Worm (Caenorhabditis elegans): ENCODE measurements around the gene B0252.3.

B0252.3 gene

ce11 chrII:6943299-6944051 lies 35.9 kb upstream of the B0252.3 start (continued):
- TF ChIP-seq efl-1 (optimal IDR thresholded peaks at IDR 0.05) (peak in 1 of 2 experiments; percentile 3), efl-1 (GFP tag; optimal IDR thresholded peaks at IDR 0.05 in 1 of 2) (peak in 1 of 2 experiments; percentile 79), skn-1 (tag; optimal IDR thresholded peaks at IDR 0.05) (peak; percentile 39), C04F5.9 (tag; optimal IDR thresholded peaks at IDR 0.05) (peak; percentile 27), ces-1 (GFP tag; optimal IDR thresholded peaks at IDR 0.05) (no peak), zip-4 (GFP tag; optimal IDR thresholded peaks at IDR 0.05) (no peak), ceh-82 (tag; optimal IDR thresholded peaks at IDR 0.05) (peak in 2 of 3 experiments; percentile 11 to 56), lin-14 (GFP tag; optimal IDR thresholded peaks at IDR 0.05) (peak; percentile 77), elt-2 (tag; optimal IDR thresholded peaks at IDR 0.05) (peak; percentile 18)

DNA sequence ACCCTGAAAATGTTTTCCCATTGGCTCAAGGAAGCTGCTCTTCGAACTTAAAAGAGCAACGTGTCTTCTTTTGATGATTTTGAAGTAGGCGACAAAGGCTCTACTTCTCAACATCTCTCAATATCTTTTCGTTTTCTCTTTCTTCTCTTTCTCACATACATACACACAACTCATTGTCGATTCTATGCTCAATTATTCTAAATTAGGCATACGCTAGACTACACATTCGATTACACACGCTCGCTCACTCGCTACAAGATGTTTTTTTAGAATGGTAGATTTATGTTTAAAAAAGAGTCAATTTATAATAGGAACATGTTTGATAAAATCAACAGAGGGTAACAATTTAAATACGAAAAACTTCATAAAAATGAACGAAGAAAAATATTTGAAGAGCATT lies 34.0 kb upstream of the B0252.3 start:
- TF ChIP-seq fkh-10 (GFP tag; optimal IDR thresholded peaks at IDR 0.05) = peak; percentile 7
- no peak for TF ChIP-seq nhr-28 (tag; optimal IDR thresholded peaks at IDR 0.05)
- TF ChIP-seq ceh-8 (GFP tag; optimal IDR thresholded peaks at IDR 0.05) = no peak
- TF ChIP-seq C16A3.4 (tag; optimal IDR thresholded peaks at IDR 0.05) = no peak
- no peak for TF ChIP-seq ztf-4 (tag; optimal IDR thresholded peaks at IDR 0.05)
- TF ChIP-seq nhr-11 (tag; optimal IDR thresholded peaks at IDR 0.05) = no peak
- TF ChIP-seq ama-1 (optimal IDR thresholded peaks at IDR 0.05) = no peak
- no peak for TF ChIP-seq swsn-7 (tag; optimal IDR thresholded peaks at IDR 0.05)
- no peak for TF ChIP-seq rnt-1 (tag; optimal IDR thresholded peaks at IDR 0.05)
- TF ChIP-seq tlp-1 (tag; optimal IDR thresholded peaks at IDR 0.05) = no peak
- TF ChIP-seq nhr-20 (tag; optimal IDR thresholded peaks at IDR 0.05) = no peak
- TF ChIP-seq mab-9 (GFP tag; IDR thresholded peaks at IDR 0.05) = no peak
- no peak for TF ChIP-seq egl-27 (tag; optimal IDR thresholded peaks at IDR 0.05)
- TF ChIP-seq efl-1 (optimal IDR thresholded peaks at IDR 0.05) = no peak
- no peak for TF ChIP-seq efl-1 (GFP tag; optimal IDR thresholded peaks at IDR 0.05 in 1 of 2)
- TF ChIP-seq isw-1 (GFP tag; IDR thresholded peaks at IDR 0.05) = no peak
- TF ChIP-seq sptf-1 (tag; optimal IDR thresholded peaks at IDR 0.05) = no peak
- peak; percentile 25 for TF ChIP-seq unc-86 (tag; optimal IDR thresholded peaks at IDR 0.05)
- no peak for TF ChIP-seq hpl-2 (GFP tag; optimal IDR thresholded peaks at IDR 0.05)
- TF ChIP-seq ces-1 (GFP tag; optimal IDR thresholded peaks at IDR 0.05) = no peak
- peak; percentile 17 for TF ChIP-seq fkh-8 (tag; optimal IDR thresholded peaks at IDR 0.05)
- no peak for TF ChIP-seq unc-98 (GFP tag; IDR thresholded peaks at IDR 0.05)
- TF ChIP-seq efl-3 (GFP tag; optimal IDR thresholded peaks at IDR 0.05) = no peak
- no peak for TF ChIP-seq sox-4 (tag; optimal IDR thresholded peaks at IDR 0.05)
- TF ChIP-seq hlh-17 (GFP tag; optimal IDR thresholded peaks at IDR 0.05; ENCODE audit: borderline replicate concordance) = no peak
- no peak for TF ChIP-seq nhr-90 (tag; optimal IDR thresholded peaks at IDR 0.05; ENCODE audit: poor library complexity)
- no peak for TF ChIP-seq C34B4.2 (tag; optimal IDR thresholded peaks at IDR 0.05)
- TF ChIP-seq Y116A8C.19 (tag; optimal IDR thresholded peaks at IDR 0.05; ENCODE audit: borderline replicate concordance) = no peak
- peak; percentile 70 for TF ChIP-seq lin-14 (GFP tag; optimal IDR thresholded peaks at IDR 0.05)
- peak; percentile 6 for TF ChIP-seq nhr-71 (tag; optimal IDR thresholded peaks at IDR 0.05)
- no peak for TF ChIP-seq pax-3 (tag; optimal IDR thresholded peaks at IDR 0.05)
- TF ChIP-seq tbx-2 (tag; optimal IDR thresholded peaks at IDR 0.05) = no peak
- TF ChIP-seq ztf-11 (tag; optimal IDR thresholded peaks at IDR 0.05) = no peak

ce11 chrII:6940726-6941230 lies 33.2 kb upstream of the B0252.3 start:
- TF ChIP-seq fkh-8 (tag; optimal IDR thresholded peaks at IDR 0.05) (peak; percentile 40), xbp-1 (tag; optimal IDR thresholded peaks at IDR 0.05) (no peak), mep-1 (tag; optimal IDR thresholded peaks at IDR 0.05) (peak; percentile 16), lin-14 (GFP tag; optimal IDR thresholded peaks at IDR 0.05) (peak; percentile 28)

Data from whole organism, L1 larva.